Worm (Caenorhabditis elegans) whole organism, early embryonic: ENCODE results near the gene bre-5.

Experiments
- ama-1 ChIP-seq: fragments of 150-350 bp; optimal IDR thresholded peaks from 2 replicates; lab custom pipeline; 2014
- ceh-13 ChIP-seq: fragments of 200-800 bp; sonication (Bioruptor generic); optimal IDR thresholded peaks from 2 replicates; lab custom pipeline; 2018; ENCODE audit warnings: mild to moderate bottlenecking, missing genetic modification characterization, missing compliant biosample characterization
- ets-7 ChIP-seq: sonication (generic microtip); optimal IDR thresholded peaks from 2 replicates; lab custom pipeline; 2016; ENCODE audit warnings: missing genotype, missing genetic modification characterization, missing compliant biosample characterization
- hnd-1 ChIP-seq: sonication (generic microtip); optimal IDR thresholded peaks from 2 replicates; lab custom pipeline; 2016; ENCODE audit warnings: missing genetic modification characterization, missing compliant biosample characterization
- scrt-1 ChIP-seq: fragments of 200-800 bp; sonication (Bioruptor generic); IDR thresholded peaks from 2 replicates; pipeline ENCODE4 v1.3.6; 2022; ENCODE audit warnings: missing genetic modification characterization, missing compliant biosample characterization
- tbx-37 ChIP-seq: fragments of 200-800 bp; sonication (Bioruptor generic); conservative IDR thresholded peaks from 2 replicates; pipeline ENCODE4 v1.3.6; 2022; ENCODE audit warnings: missing genetic modification reagents, missing genetic modification characterization, missing compliant biosample characterization

DNA sequence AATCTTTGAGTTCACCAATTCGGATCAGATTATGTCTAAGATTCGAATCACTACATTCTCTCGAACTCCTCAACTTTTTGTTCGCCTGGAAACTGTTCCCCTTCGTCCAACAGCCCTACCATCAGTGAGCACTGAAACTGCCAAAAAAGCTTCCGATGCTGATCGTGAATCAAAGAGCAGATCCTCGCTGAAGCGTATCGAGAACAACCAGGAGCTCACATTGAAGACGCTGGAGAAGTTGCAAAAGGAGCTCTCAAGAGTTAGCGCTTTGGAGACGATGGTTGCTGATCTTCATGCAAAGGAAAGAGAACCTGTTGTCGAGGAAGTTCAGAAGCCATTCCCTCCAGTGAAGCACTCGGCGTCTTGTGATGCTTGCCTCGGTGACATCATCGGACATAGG is 16.2 kb downstream of the bre-5 start:
- no peak for TF ChIP-seq ets-7 (tag; lab: Kevin White, UChicago)
- no peak for TF ChIP-seq ama-1 (lab: Kevin White, UChicago)
- TF ChIP-seq ceh-13 (GFP tag; lab: Kevin White, UChicago) = no peak
- TF ChIP-seq scrt-1 (GFP tag; lab: Robert Waterston, UW) = no peak
- no peak for TF ChIP-seq tbx-37 (GFP tag; lab: Robert Waterston, UW)
- TF ChIP-seq hnd-1 (tag; lab: Kevin White, UChicago) = no peak
